Fruit fly (Drosophila melanogaster) Kc167 (cell line): ENCODE measurements around the gene Lip3.

Source experiments
- Myc ChIP-seq: fragments of >200 bp; optimal IDR thresholded peaks from 2 replicates; lab custom pipeline; 2017; ENCODE audit warnings: missing external identifiers
- Sin3A ChIP-seq: fragments of >200 bp; optimal IDR thresholded peaks from 2 replicates; lab custom pipeline; 2018; ENCODE audit warnings: missing external identifiers
- h ChIP-seq: fragments of >200 bp; optimal IDR thresholded peaks from 3 replicates; lab custom pipeline; 2018; ENCODE audit warnings: missing external identifiers
- insv ChIP-seq: fragments of >200 bp; optimal IDR thresholded peaks from 3 replicates; lab custom pipeline; 2018; ENCODE audit warnings: missing external identifiers
- psq ChIP-seq: fragments of >200 bp; optimal IDR thresholded peaks from 2 replicates; lab custom pipeline; 2017; ENCODE audit warnings: missing external identifiers
- ttk ChIP-seq: sonication (Bioruptor generic); optimal IDR thresholded peaks from 2 replicates; lab custom pipeline; 2017; ENCODE audit warnings: missing external identifiers

The Lip3 gene

dm6 chr3R:13371840-13372680, at the start of gene Lip3, which contains the start of gene CG34309:
Lip3 (minus strand) TSS chr3R:13371904.
CG34309 (plus strand) TSS chr3R:13372630.
- TF ChIP-seq Sin3A (lab: Kevin White, UChicago) (no peak), insv (lab: Kevin White, UChicago) (no peak), h (lab: Kevin White, UChicago) (no peak), psq (lab: Kevin White, UChicago) (no peak), ttk (no peak), Myc (lab: Kevin White, UChicago) (no peak)

- TF ChIP-seq insv (lab: Kevin White, UChicago) (no peak), h (lab: Kevin White, UChicago) (no peak), Sin3A (lab: Kevin White, UChicago) (no peak), Myc (lab: Kevin White, UChicago) (no peak), ttk (no peak)
Observed at dm6 chr3R:13419979-13420378, 48.3 kb upstream of the Lip3 start, which contains the start of gene Ir87a. Ir87a (plus strand) TSS chr3R:13420279.

dm6 chr3R:13417067-13417595, 45.4 kb upstream of the Lip3 start:
- TF ChIP-seq psq (lab: Kevin White, UChicago) = no peak

- TF ChIP-seq h (lab: Kevin White, UChicago) (no peak), Sin3A (lab: Kevin White, UChicago) (no peak), insv (lab: Kevin White, UChicago) (no peak), psq (lab: Kevin White, UChicago) (no peak), Myc (lab: Kevin White, UChicago) (no peak), ttk (no peak)
Observed at dm6 chr3R:13415186-13415585, 43.5 kb upstream of the Lip3 start, which contains the start of gene yellow-e. yellow-e (minus strand) TSS chr3R:13415286.

- TF ChIP-seq insv (lab: Kevin White, UChicago) (no peak), ttk (no peak), Myc (lab: Kevin White, UChicago) (no peak), Sin3A (lab: Kevin White, UChicago) (no peak), psq (lab: Kevin White, UChicago) (no peak), h (lab: Kevin White, UChicago) (no peak)
Observed at dm6 chr3R:13412704-13413103, 41.0 kb upstream of the Lip3 start.

dm6 chr3R:13406898-13407297, 35.2 kb upstream of the Lip3 start, which contains the start of gene yellow-e2:
yellow-e2 (minus strand) TSS chr3R:13406998.
- TF ChIP-seq Sin3A (lab: Kevin White, UChicago) = no peak
- no peak for TF ChIP-seq insv (lab: Kevin White, UChicago)
- TF ChIP-seq h (lab: Kevin White, UChicago) = no peak
- TF ChIP-seq Myc (lab: Kevin White, UChicago) = no peak
- TF ChIP-seq psq (lab: Kevin White, UChicago) = no peak

- TF ChIP-seq psq (lab: Kevin White, UChicago) (no peak), ttk (no peak), insv (lab: Kevin White, UChicago) (no peak), Sin3A (lab: Kevin White, UChicago) (no peak), Myc (lab: Kevin White, UChicago) (no peak), h (lab: Kevin White, UChicago) (no peak)
Observed at dm6 chr3R:13404841-13405441, 33.2 kb upstream of the Lip3 start, which contains the start of gene yellow-e3. yellow-e3 (minus strand) TSS chr3R:13404870.

- no peak for TF ChIP-seq insv (lab: Kevin White, UChicago)
- no peak for TF ChIP-seq ttk
- TF ChIP-seq Myc (lab: Kevin White, UChicago) = no peak
- no peak for TF ChIP-seq Sin3A (lab: Kevin White, UChicago)
- TF ChIP-seq h (lab: Kevin White, UChicago) = no peak
- no peak for TF ChIP-seq psq (lab: Kevin White, UChicago)
Observed at dm6 chr3R:13403032-13403459, 31.3 kb upstream of the Lip3 start, which contains the start of gene Dpm3. Dpm3 (minus strand) TSS chr3R:13403051.

- no peak for TF ChIP-seq Myc (lab: Kevin White, UChicago)
- no peak for TF ChIP-seq h (lab: Kevin White, UChicago)
- no peak for TF ChIP-seq ttk
- TF ChIP-seq Sin3A (lab: Kevin White, UChicago) = no peak
- no peak for TF ChIP-seq psq (lab: Kevin White, UChicago)
- no peak for TF ChIP-seq insv (lab: Kevin White, UChicago)
Observed at dm6 chr3R:13401722-13402296, 30.1 kb upstream of the Lip3 start, which contains the start of gene GILT1. GILT1 (minus strand) TSS chr3R:13401862.

dm6 chr3R:13400902-13401721, 29.4 kb upstream of the Lip3 start:
- TF ChIP-seq h (lab: Kevin White, UChicago) (no peak), insv (lab: Kevin White, UChicago) (no peak), Myc (lab: Kevin White, UChicago) (no peak), ttk (no peak), psq (lab: Kevin White, UChicago) (no peak), Sin3A (lab: Kevin White, UChicago) (no peak)
